Worm (Caenorhabditis elegans) whole organism, early embryonic: ENCODE data around the gene ttr-29.

Experiments
- B0310.2 ChIP-seq: sonication (generic microtip); optimal IDR thresholded peaks from 2 replicates; lab custom pipeline; 2016; ENCODE audit warnings: mild to moderate bottlenecking, missing genetic modification characterization, missing compliant biosample characterization
- F13C5.2 ChIP-seq: sonication (generic microtip); optimal IDR thresholded peaks from 2 replicates; lab custom pipeline; 2017; ENCODE audit warnings: mild to moderate bottlenecking, missing genetic modification characterization, inconsistent platforms, missing compliant biosample characterization
- aly-1 ChIP-seq: sonication (generic microtip); optimal IDR thresholded peaks from 2 replicates; lab custom pipeline; 2016; ENCODE audit warnings: missing genetic modification characterization, missing compliant biosample characterization
- ama-1 ChIP-seq: fragments of 150-350 bp; optimal IDR thresholded peaks from 2 replicates; lab custom pipeline; 2014
- flt-1 ChIP-seq: fragments of 200-800 bp; sonication (Bioruptor generic); IDR thresholded peaks from 2 replicates; pipeline ENCODE4 v1.3.6; 2022; ENCODE audit warnings: missing genetic modification characterization, missing compliant biosample characterization
- hmbx-1 ChIP-seq: sonication (generic microtip); optimal IDR thresholded peaks from 2 replicates; lab custom pipeline; 2016; ENCODE audit warnings: mild to moderate bottlenecking, missing genetic modification characterization, missing compliant biosample characterization
- hnd-1 ChIP-seq: sonication (generic microtip); optimal IDR thresholded peaks from 2 replicates; lab custom pipeline; 2016; ENCODE audit warnings: missing genetic modification characterization, missing compliant biosample characterization
- pes-1 ChIP-seq: fragments of 200-800 bp; sonication (Bioruptor generic); IDR thresholded peaks from 2 replicates; pipeline ENCODE4 v1.3.6; 2022; ENCODE audit warnings: missing genetic modification reagents, missing genetic modification characterization, missing compliant biosample characterization
- scrt-1 ChIP-seq: fragments of 200-800 bp; sonication (Bioruptor generic); IDR thresholded peaks from 2 replicates; pipeline ENCODE4 v1.3.6; 2022; ENCODE audit warnings: missing genetic modification characterization, missing compliant biosample characterization
- sea-1 ChIP-seq: fragments of 200-800 bp; sonication (Bioruptor generic); conservative IDR thresholded peaks from 2 replicates; pipeline ENCODE4 v1.3.6; 2022; ENCODE audit warnings: missing genetic modification characterization, missing compliant biosample characterization
- tra-4 ChIP-seq: sonication (generic microtip); optimal IDR thresholded peaks from 2 replicates; lab custom pipeline; 2017; ENCODE audit warnings: missing genetic modification characterization, missing compliant biosample characterization

DNA sequence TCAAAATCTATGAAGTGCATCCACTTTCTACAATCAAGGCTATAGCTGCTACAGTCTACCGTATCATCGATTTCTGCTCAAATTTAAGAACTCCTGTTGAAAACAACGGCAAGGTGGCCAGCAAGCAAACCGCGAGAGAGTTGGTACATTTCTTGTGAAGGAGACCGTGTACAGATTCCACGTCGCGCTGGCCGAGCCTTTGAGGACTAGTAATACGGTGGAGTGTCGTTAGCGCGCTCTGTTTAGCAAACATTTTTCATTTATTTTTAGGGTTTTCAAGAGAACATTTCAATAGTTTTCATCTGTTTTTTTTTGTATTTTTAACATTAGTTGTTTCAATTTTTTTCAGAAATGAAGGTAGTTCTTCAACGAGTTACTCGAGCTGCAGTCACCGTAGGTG lies 45.7 kb upstream of the ttr-29 start, which contains the start of gene pqn-68:
- TF ChIP-seq pes-1 (GFP tag; lab: Robert Waterston, UW): no peak
- TF ChIP-seq scrt-1 (GFP tag; lab: Robert Waterston, UW): no peak
- TF ChIP-seq ama-1 (lab: Kevin White, UChicago): no peak
- TF ChIP-seq F13C5.2: no peak
- TF ChIP-seq B0310.2 (tag; lab: Kevin White, UChicago): no peak
- TF ChIP-seq tra-4 (tag; lab: Kevin White, UChicago): no peak
- TF ChIP-seq flt-1 (GFP tag; lab: Robert Waterston, UW): no peak
- TF ChIP-seq aly-1 (tag; lab: Kevin White, UChicago): no peak
- TF ChIP-seq sea-1: no peak
- TF ChIP-seq hmbx-1: no peak
- no peak for TF ChIP-seq hnd-1
